Fruit fly (Drosophila melanogaster) whole organism, embryonic: ENCODE measurements around the gene Bicra.

Source experiments
- Adf1 ChIP-seq: fragments of 200-800 bp; sonication (Bioruptor generic); IDR thresholded peaks from 2 replicates; pipeline ENCODE4 v1.3.6; 2022; ENCODE audit warnings: missing biosample characterization, missing genetic modification characterization
- Asciz ChIP-seq: fragments of 200-800 bp; sonication (Bioruptor generic); optimal IDR thresholded peaks from 2 replicates; lab custom pipeline; 2017; ENCODE audit warnings: missing biosample characterization, mild to moderate bottlenecking, missing genetic modification characterization, missing genetic modification reagents
- B-H1 ChIP-seq: fragments of 200-800 bp; sonication (Bioruptor generic); IDR thresholded peaks from 3 replicates; pipeline ENCODE4 v1.3.6; 2022; ENCODE audit warnings: missing biosample characterization, missing genetic modification characterization
- Bteb2 ChIP-seq: fragments of 200-800 bp; sonication (Bioruptor generic); optimal IDR thresholded peaks from 2 replicates; lab custom pipeline; 2016; ENCODE audit warnings: missing biosample characterization, missing genetic modification characterization
- CG10366 ChIP-seq: fragments of 200-800 bp; sonication (Bioruptor generic); IDR thresholded peaks from 2 replicates; pipeline ENCODE4 v1.3.6; 2022; ENCODE audit warnings: missing biosample characterization, missing genetic modification characterization
- CG11695 ChIP-seq: fragments of 200-800 bp; sonication (Bioruptor generic); IDR thresholded peaks from 3 replicates; pipeline ENCODE4 v1.3.6; 2022; ENCODE audit warnings: missing biosample characterization, missing genetic modification characterization
- CG12219 ChIP-seq: fragments of 200-800 bp; sonication (Bioruptor generic); optimal IDR thresholded peaks from 3 replicates; lab custom pipeline; 2018; ENCODE audit warnings: missing biosample characterization, mild to moderate bottlenecking, missing genetic modification characterization
- CG12769 ChIP-seq: fragments of 200-800 bp; sonication (Bioruptor generic); optimal IDR thresholded peaks from 2 replicates; lab custom pipeline; 2019; ENCODE audit warnings: missing biosample characterization, mild to moderate bottlenecking, missing genetic modification characterization, moderate library complexity
- CG14710 ChIP-seq: fragments of 200-800 bp; sonication (Bioruptor generic); optimal IDR thresholded peaks from 3 replicates; lab custom pipeline; 2019; ENCODE audit warnings: missing biosample characterization, mild to moderate bottlenecking, missing genetic modification characterization, moderate library complexity
- CG16815 ChIP-seq: fragments of 200-800 bp; sonication (Bioruptor generic); optimal IDR thresholded peaks from 3 replicates; lab custom pipeline; 2017; ENCODE audit warnings: missing biosample characterization, mild to moderate bottlenecking, missing genetic modification characterization
- CG17328 ChIP-seq: fragments of 200-800 bp; sonication (Bioruptor generic); IDR thresholded peaks from 2 replicates; pipeline ENCODE4 v1.3.6; 2022; ENCODE audit warnings: missing biosample characterization, missing genetic modification characterization
- CG1832 ChIP-seq: fragments of 200-800 bp; sonication (Bioruptor generic); optimal IDR thresholded peaks from 2 replicates; lab custom pipeline; 2017; ENCODE audit warnings: missing biosample characterization, mild to moderate bottlenecking, missing genetic modification characterization, inconsistent platforms
- CG2199 ChIP-seq: fragments of 200-800 bp; sonication (Bioruptor generic); IDR thresholded peaks from 3 replicates; pipeline ENCODE4 v1.3.6; 2022; ENCODE audit warnings: missing biosample characterization, missing genetic modification characterization
- CG30431 ChIP-seq: fragments of 200-800 bp; sonication (Bioruptor generic); optimal IDR thresholded peaks from 2 replicates; lab custom pipeline; 2017; ENCODE audit warnings: missing biosample characterization, missing genetic modification characterization
- CG34376 ChIP-seq: fragments of 200-800 bp; sonication (Bioruptor generic); optimal IDR thresholded peaks from 2 replicates; lab custom pipeline; 2018; ENCODE audit warnings: missing biosample characterization, mild to moderate bottlenecking, missing genetic modification characterization
- CG3847 ChIP-seq: fragments of 200-800 bp; sonication (Bioruptor generic); IDR thresholded peaks from 2 replicates; pipeline ENCODE4 v1.3.6; 2022; ENCODE audit warnings: missing biosample characterization, missing genetic modification characterization
- CG4424 ChIP-seq: fragments of 200-800 bp; sonication (Bioruptor generic); optimal IDR thresholded peaks from 3 replicates; lab custom pipeline; 2016; ENCODE audit warnings: missing biosample characterization, missing genetic modification characterization
- CG4730 ChIP-seq: fragments of 200-800 bp; sonication (Bioruptor generic); IDR thresholded peaks from 2 replicates; pipeline ENCODE4 v1.3.6; 2022; ENCODE audit warnings: missing biosample characterization, missing genetic modification characterization
- CG5245 ChIP-seq: fragments of 200-800 bp; sonication (Bioruptor generic); optimal IDR thresholded peaks from 3 replicates; lab custom pipeline; 2016; ENCODE audit warnings: missing biosample characterization, missing genetic modification characterization
- CG8765 ChIP-seq: fragments of 200-800 bp; sonication (Bioruptor generic); IDR thresholded peaks from 2 replicates; pipeline ENCODE4 v1.3.6; 2022; ENCODE audit warnings: missing biosample characterization, missing genetic modification characterization
- CG9437 ChIP-seq: fragments of 200-800 bp; sonication (Bioruptor generic); optimal IDR thresholded peaks from 2 replicates; lab custom pipeline; 2018; ENCODE audit warnings: missing biosample characterization, mild to moderate bottlenecking, missing genetic modification characterization
- CoRest ChIP-seq: fragments of 200-800 bp; sonication (Bioruptor generic); optimal IDR thresholded peaks from 3 replicates; lab custom pipeline; 2018; ENCODE audit warnings: missing biosample characterization, mild to moderate bottlenecking, missing genetic modification characterization, moderate library complexity
- Doc2 ChIP-seq: fragments of 200-800 bp; sonication (Bioruptor generic); IDR thresholded peaks from 2 replicates; pipeline ENCODE4 v1.3.6; 2022; ENCODE audit warnings: missing biosample characterization, missing genetic modification characterization
- Fer1 ChIP-seq: fragments of 200-800 bp; sonication (Bioruptor generic); optimal IDR thresholded peaks from 2 replicates; lab custom pipeline; 2017; ENCODE audit warnings: missing biosample characterization, mild to moderate bottlenecking, missing genetic modification characterization
- Gug ChIP-seq: fragments of 200-800 bp; sonication (Bioruptor generic); IDR thresholded peaks from 4 replicates; pipeline ENCODE4 v1.3.6; 2022; ENCODE audit warnings: missing biosample characterization, missing genetic modification characterization
- H2.0 ChIP-seq: fragments of 200-800 bp; sonication (Bioruptor generic); IDR thresholded peaks from 2 replicates; pipeline ENCODE4 v1.3.6; 2022; ENCODE audit warnings: missing biosample characterization, missing genetic modification characterization
- Hey ChIP-seq: fragments of 200-800 bp; sonication (Bioruptor generic); optimal IDR thresholded peaks from 3 replicates; lab custom pipeline; 2018; ENCODE audit warnings: missing biosample characterization, mild to moderate bottlenecking, missing genetic modification characterization
- Hr3 ChIP-seq: fragments of 200-800 bp; sonication (Bioruptor generic); optimal IDR thresholded peaks from 3 replicates; lab custom pipeline; 2016; ENCODE audit warnings: missing biosample characterization, missing genetic modification characterization
- Opbp ChIP-seq: fragments of 200-800 bp; sonication (Bioruptor generic); IDR thresholded peaks from 3 replicates; pipeline ENCODE4 v1.3.6; 2022; ENCODE audit warnings: missing biosample characterization, missing genetic modification characterization; ENCODE audit not compliant: partially characterized antibody
- Optix ChIP-seq: fragments of 200-800 bp; sonication (Bioruptor generic); IDR thresholded peaks from 3 replicates; pipeline ENCODE4 v1.3.6; 2022; ENCODE audit warnings: missing biosample characterization, missing genetic modification characterization
- ato ChIP-seq: fragments of 200-800 bp; sonication (Bioruptor generic); IDR thresholded peaks from 2 replicates; pipeline ENCODE4 v1.3.6; 2022; ENCODE audit warnings: missing biosample characterization, missing genetic modification characterization; ENCODE audit not compliant: partially characterized antibody
- bigmax ChIP-seq: fragments of 200-800 bp; sonication (Bioruptor generic); optimal IDR thresholded peaks from 2 replicates; lab custom pipeline; 2018; ENCODE audit warnings: missing biosample characterization, mild to moderate bottlenecking, missing genetic modification characterization
- chn ChIP-seq: fragments of 200-800 bp; sonication (Bioruptor generic); optimal IDR thresholded peaks from 2 replicates; lab custom pipeline; 2016; ENCODE audit warnings: missing biosample characterization, missing genetic modification characterization
- crol ChIP-seq: fragments of 200-800 bp; sonication (Bioruptor generic); IDR thresholded peaks from 2 replicates; pipeline ENCODE4 v1.3.6; 2022; ENCODE audit warnings: missing biosample characterization, missing genetic modification characterization
- esg ChIP-seq: fragments of 200-800 bp; sonication (Bioruptor generic); conservative IDR thresholded peaks from 2 replicates; pipeline ENCODE4 v1.3.6; 2022; ENCODE audit warnings: missing biosample characterization, missing genetic modification characterization
- exex ChIP-seq: fragments of 200-800 bp; sonication (Bioruptor generic); optimal IDR thresholded peaks from 4 replicates; lab custom pipeline; 2018; ENCODE audit warnings: missing biosample characterization, mild to moderate bottlenecking, missing genetic modification characterization, moderate library complexity
- fd64A ChIP-seq: fragments of 200-800 bp; sonication (Bioruptor generic); optimal IDR thresholded peaks from 3 replicates; lab custom pipeline; 2018; ENCODE audit warnings: missing biosample characterization, mild to moderate bottlenecking, missing genetic modification characterization
- gce ChIP-seq: fragments of 200-800 bp; sonication (Bioruptor generic); IDR thresholded peaks from 3 replicates; pipeline ENCODE4 v1.3.6; 2022; ENCODE audit warnings: missing biosample characterization, missing genetic modification characterization
- lov ChIP-seq, 2 experiments: fragments of 200-800 bp in 1 of 2; fragments of >200 bp in 1 of 2; sonication (Bioruptor generic) in 1 of 2; IDR thresholded peaks in 1 of 2; optimal IDR thresholded peaks in 1 of 2; 2 replicates in 1 of 2; 3 replicates in 1 of 2; pipeline versions ENCODE4 v1.3.6 to Lab custom; 2017 to 2022; ENCODE audit warnings: missing biosample characterization in 1 of 2, missing genetic modification characterization in 1 of 2
- prd ChIP-seq, 3 experiments: fragments of >200 bp in 2 of 3; fragments of 200-800 bp in 1 of 3; sonication (Bioruptor generic) in 1 of 3; optimal IDR thresholded peaks in 2 of 3; IDR thresholded peaks in 1 of 3; 2 replicates in 2 of 3; 3 replicates in 1 of 3; pipeline versions ENCODE4 v1.3.6 to Lab custom; 2017 to 2022; ENCODE audit warnings: missing biosample characterization in 1 of 3, missing genetic modification characterization in 1 of 3
- psq ChIP-seq: fragments of 200-800 bp; sonication (Bioruptor generic); optimal IDR thresholded peaks from 2 replicates; lab custom pipeline; 2017; ENCODE audit warnings: missing biosample characterization, missing genetic modification characterization
- sd ChIP-seq: fragments of 200-800 bp; sonication (Bioruptor generic); optimal IDR thresholded peaks from 3 replicates; lab custom pipeline; 2018; ENCODE audit warnings: missing biosample characterization, mild to moderate bottlenecking, missing genetic modification characterization, moderate library complexity
- sens ChIP-seq: fragments of 200-800 bp; sonication (Bioruptor generic); peaks from one replicate; lab custom pipeline; 2016; ENCODE audit warnings: missing biosample characterization, missing genetic modification characterization
- sna ChIP-seq: fragments of 200-800 bp; sonication (Bioruptor generic); IDR thresholded peaks from 2 replicates; pipeline ENCODE4 v1.3.6; 2022; ENCODE audit warnings: missing biosample characterization, missing genetic modification characterization; ENCODE audit not compliant: partially characterized antibody
- vnd ChIP-seq: fragments of 200-800 bp; sonication (Bioruptor generic); IDR thresholded peaks from 3 replicates; pipeline ENCODE4 v1.3.6; 2022; ENCODE audit warnings: missing biosample characterization, missing genetic modification characterization; ENCODE audit not compliant: partially characterized antibody

Bicra gene

dm6 chr3R:29066285-29066684, 3.4 kb downstream of the Bicra start (continued):
- no peak for TF ChIP-seq CG5245 (GFP tag; lab: Kevin White, UChicago)
- no peak for TF ChIP-seq fd64A (GFP tag; lab: Kevin White, UChicago)
- no peak for TF ChIP-seq CG12219 (GFP tag; lab: Kevin White, UChicago)
- TF ChIP-seq prd (optimal IDR thresholded peaks at IDR 0.05; lab: Kevin White, UChicago): no peak
- no peak for TF ChIP-seq prd (GFP tag; IDR thresholded peaks at IDR 0.05; lab: Robert Waterston, UW)
- TF ChIP-seq CG16815: no peak
- peak; percentile 4 for TF ChIP-seq CG34376 (GFP tag; lab: Kevin White, UChicago)
- TF ChIP-seq bigmax (GFP tag; lab: Kevin White, UChicago): no peak
- no peak for TF ChIP-seq Optix (GFP tag; lab: Robert Waterston, UW)
- TF ChIP-seq Asciz (GFP tag; lab: Kevin White, UChicago): peak; percentile 24
- TF ChIP-seq lov (optimal IDR thresholded peaks at IDR 0.05; lab: Kevin White, UChicago): no peak
- TF ChIP-seq lov (GFP tag; IDR thresholded peaks at IDR 0.05; lab: Robert Waterston, UW): no peak
- TF ChIP-seq esg (GFP tag; lab: Robert Waterston, UW): no peak
- TF ChIP-seq Adf1 (GFP tag; lab: Robert Waterston, UW): no peak
- no peak for TF ChIP-seq B-H1 (GFP tag; lab: Robert Waterston, UW)
- no peak for TF ChIP-seq Doc2 (GFP tag; lab: Robert Waterston, UW)

dm6 chr3R:29067091-29067490, 4.3 kb downstream of the Bicra start:
- no peak for TF ChIP-seq Bteb2 (GFP tag; lab: Kevin White, UChicago)
- peak; percentile 39 for TF ChIP-seq sens (GFP tag; lab: Kevin White, UChicago)

- no peak for TF ChIP-seq psq (GFP tag; lab: Kevin White, UChicago)
- peak; percentile 21; the same call in 1 of the 2 replicates for TF ChIP-seq CG10366 (GFP tag; lab: Robert Waterston, UW)
- TF ChIP-seq sd (tag; lab: Kevin White, UChicago): no peak
- TF ChIP-seq CG4730: peak; percentile 45; the same call in 1 of the 2 replicates
- no peak for TF ChIP-seq Hr3 (GFP tag; lab: Kevin White, UChicago)
- no peak for TF ChIP-seq ato
- TF ChIP-seq Hey (tag; lab: Kevin White, UChicago): no peak
- TF ChIP-seq CG8765: no peak
- TF ChIP-seq vnd: no peak
- TF ChIP-seq CG4424 (GFP tag; lab: Kevin White, UChicago): peak; percentile 32
- TF ChIP-seq Opbp (GFP tag; lab: Robert Waterston, UW): no peak
- 0 out of 2 replicates have a peak, but pooled peaks have one; percentile 13 for TF ChIP-seq CG3847 (GFP tag; lab: Robert Waterston, UW)
- no peak for TF ChIP-seq sna (GFP tag; lab: Robert Waterston, UW)
- peak; percentile 3 for TF ChIP-seq CG14710
- TF ChIP-seq Gug (GFP tag; lab: Robert Waterston, UW): peak; percentile 7; the same call in 2 of the 4 replicates
- TF ChIP-seq CG11695 (GFP tag; lab: Robert Waterston, UW): peak; percentile 71; the same call in 1 of the 3 replicates
- TF ChIP-seq exex (tag; lab: Kevin White, UChicago): peak; percentile 14
- no peak for TF ChIP-seq CG1832 (GFP tag; lab: Kevin White, UChicago)
- TF ChIP-seq Fer1 (GFP tag; lab: Kevin White, UChicago): peak; percentile 52
- no peak for TF ChIP-seq CG30431
- TF ChIP-seq chn (GFP tag; lab: Kevin White, UChicago): peak; percentile 22
- no peak for TF ChIP-seq crol (GFP tag; lab: Robert Waterston, UW)
- no peak for TF ChIP-seq CG9437 (GFP tag; lab: Kevin White, UChicago)
- peak; percentile 80 for TF ChIP-seq CG12769 (tag; lab: Kevin White, UChicago)
- no peak for TF ChIP-seq CG17328 (GFP tag; lab: Robert Waterston, UW)
- TF ChIP-seq CoRest: peak; percentile 40
- TF ChIP-seq H2.0 (GFP tag; lab: Robert Waterston, UW): peak; percentile 50; the same call in 1 of the 2 replicates
- TF ChIP-seq gce: 0 out of 3 replicates have a peak, but pooled peaks have one; percentile 31
- TF ChIP-seq CG2199 (GFP tag; lab: Robert Waterston, UW): no peak
Observed at dm6 chr3R:29068430-29069207, 5.8 kb downstream of the Bicra start.
